Worm (Caenorhabditis elegans): Measurements from ENCODE around the gene Y25C1A.13.

DNA sequence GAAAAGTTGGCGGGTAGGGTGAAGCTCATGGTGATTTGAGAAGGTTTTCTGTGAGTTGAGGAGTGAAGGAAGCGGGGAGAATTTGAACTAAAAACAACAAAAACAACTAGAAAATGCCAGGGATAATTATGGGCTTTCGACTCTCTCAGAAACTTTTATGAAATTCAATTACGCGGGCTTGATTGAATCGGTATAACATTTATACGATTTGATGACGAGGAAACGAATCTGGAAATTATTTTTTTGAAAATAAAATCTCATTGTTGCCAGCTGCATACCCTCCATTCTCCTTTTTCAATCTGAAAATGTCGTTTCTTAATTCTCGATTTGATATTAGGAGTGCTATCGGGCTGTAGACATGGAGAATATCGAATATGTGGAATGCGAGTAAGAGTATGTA, 19.8 kb downstream of the Y25C1A.13 start, which contains the start of gene srg-21:
- TF ChIP-seq bed-2 (GFP tag; IDR thresholded peaks at IDR 0.05) (no peak), C17E4.6 (GFP tag; IDR thresholded peaks at IDR 0.05) (no peak), ceh-79 (tag; optimal IDR thresholded peaks at IDR 0.05) (no peak), rcor-1 (GFP tag; IDR thresholded peaks at IDR 0.05) (no peak), dpl-1 (GFP tag; optimal IDR thresholded peaks at IDR 0.05) (no peak)

Data from whole organism, young adult.